Worm (Caenorhabditis elegans) whole organism, L2 larva: ENCODE measurements around the gene Y43F4B.10.

Experiments
- C34F6.9 ChIP-seq: fragments of 150-350 bp; optimal IDR thresholded peaks from 2 replicates; lab custom pipeline; 2014; ENCODE audit warnings: missing biosample characterization, missing genetic modification characterization
- Y55F3AM.14 ChIP-seq: fragments of 200-800 bp; sonication (Bioruptor generic); optimal IDR thresholded peaks from 2 replicates; lab custom pipeline; 2018; ENCODE audit warnings: mild to moderate bottlenecking, missing genetic modification characterization, missing compliant biosample characterization
- ZK546.5 ChIP-seq: sonication (generic microtip); optimal IDR thresholded peaks from 2 replicates; lab custom pipeline; 2017; ENCODE audit warnings: missing biosample characterization, missing genetic modification characterization
- alr-1 ChIP-seq: fragments of 150-350 bp; optimal IDR thresholded peaks from 2 replicates; lab custom pipeline; 2014; ENCODE audit warnings: missing biosample characterization, missing genetic modification characterization
- aly-2 ChIP-seq: fragments of 150-350 bp; optimal IDR thresholded peaks from 2 replicates; lab custom pipeline; 2014; ENCODE audit warnings: missing biosample characterization, missing genetic modification characterization
- blmp-1 ChIP-seq: sonication (generic microtip); optimal IDR thresholded peaks from 2 replicates; lab custom pipeline; 2017; ENCODE audit warnings: missing genetic modification characterization, mild to moderate bottlenecking, missing compliant biosample characterization, antibody characterized with exemption, moderate library complexity; ENCODE audit not compliant: insufficient read depth
- ceh-16 ChIP-seq: fragments of 150-350 bp; optimal IDR thresholded peaks from 2 replicates; lab custom pipeline; 2014; ENCODE audit warnings: missing biosample characterization, missing genetic modification characterization
- ceh-82 ChIP-seq: fragments of 150-350 bp; optimal IDR thresholded peaks from 2 replicates; lab custom pipeline; 2014; ENCODE audit warnings: missing biosample characterization, missing genetic modification characterization
- crh-2 ChIP-seq: sonication (generic microtip); optimal IDR thresholded peaks from 2 replicates; lab custom pipeline; 2017; ENCODE audit warnings: missing biosample characterization, missing genetic modification characterization
- dmd-4 ChIP-seq: sonication (generic microtip); optimal IDR thresholded peaks from 2 replicates; lab custom pipeline; 2017; ENCODE audit warnings: missing biosample characterization, missing genetic modification characterization
- elt-1 ChIP-seq: fragments of 150-350 bp; optimal IDR thresholded peaks from 2 replicates; lab custom pipeline; 2014; ENCODE audit warnings: missing biosample characterization, missing genetic modification characterization
- elt-3 ChIP-seq: sonication (generic microtip); optimal IDR thresholded peaks from 2 replicates; lab custom pipeline; 2017; ENCODE audit warnings: missing biosample characterization, missing genetic modification characterization
- fos-1 ChIP-seq: fragments of 150-350 bp; optimal IDR thresholded peaks from 2 replicates; lab custom pipeline; 2014; ENCODE audit warnings: missing biosample characterization, missing genetic modification characterization
- gmeb-1 ChIP-seq: fragments of 150-350 bp; optimal IDR thresholded peaks from 2 replicates; lab custom pipeline; 2014; ENCODE audit warnings: missing biosample characterization, missing genetic modification characterization
- lin-11 ChIP-seq: fragments of 150-350 bp; sonication (generic microtip); optimal IDR thresholded peaks from 2 replicates; lab custom pipeline; 2014; ENCODE audit warnings: missing biosample characterization, missing genetic modification characterization, inconsistent platforms, mixed read lengths
- lin-13 ChIP-seq: fragments of 150-350 bp; optimal IDR thresholded peaks from 2 replicates; lab custom pipeline; 2014; ENCODE audit warnings: missing biosample characterization, missing genetic modification reagents, missing genetic modification characterization
- lin-39 ChIP-seq: fragments of 150-350 bp; optimal IDR thresholded peaks from 2 replicates; lab custom pipeline; 2014; ENCODE audit warnings: missing biosample characterization, missing genetic modification reagents, missing genetic modification characterization
- lsy-2 ChIP-seq, 2 experiments: fragments of 150-350 bp in 1 of 2; sonication (generic microtip) in 1 of 2; optimal IDR thresholded peaks; 2 replicates each; lab custom pipeline; 2014 to 2017; ENCODE audit warnings: missing biosample characterization in 2 of 2, missing genetic modification characterization in 2 of 2
- mbf-1 ChIP-seq: sonication (generic microtip); optimal IDR thresholded peaks from 2 replicates; lab custom pipeline; 2017; ENCODE audit warnings: missing biosample characterization, missing genetic modification characterization
- nhr-10 ChIP-seq: sonication (generic microtip); optimal IDR thresholded peaks from 2 replicates; lab custom pipeline; 2017; ENCODE audit warnings: missing biosample characterization, missing genetic modification characterization
- nhr-11 ChIP-seq: fragments of 150-350 bp; optimal IDR thresholded peaks from 2 replicates; lab custom pipeline; 2014; ENCODE audit warnings: missing biosample characterization, missing genetic modification characterization
- nhr-21 ChIP-seq: fragments of 150-350 bp; optimal IDR thresholded peaks from 2 replicates; lab custom pipeline; 2014; ENCODE audit warnings: missing biosample characterization, missing genetic modification characterization
- nhr-237 ChIP-seq: fragments of 150-350 bp; optimal IDR thresholded peaks from 2 replicates; lab custom pipeline; 2014; ENCODE audit warnings: missing biosample characterization, missing genetic modification characterization
- nhr-25 ChIP-seq: fragments of 150-350 bp; sonication (generic microtip); optimal IDR thresholded peaks from 3 replicates; lab custom pipeline; 2014; ENCODE audit warnings: missing biosample characterization, missing genetic modification characterization
- nhr-6 ChIP-seq: fragments of 150-350 bp; optimal IDR thresholded peaks from 2 replicates; lab custom pipeline; 2014; ENCODE audit warnings: missing biosample characterization, missing genetic modification characterization
- nhr-77 ChIP-seq: fragments of 150-350 bp; optimal IDR thresholded peaks from 2 replicates; lab custom pipeline; 2014; ENCODE audit warnings: missing biosample characterization, missing genetic modification characterization
- peb-1 ChIP-seq: fragments of 150-350 bp; optimal IDR thresholded peaks from 2 replicates; lab custom pipeline; 2014; ENCODE audit warnings: missing biosample characterization, missing genetic modification characterization
- skn-1 ChIP-seq: sonication (generic microtip); optimal IDR thresholded peaks from 2 replicates; lab custom pipeline; 2017; ENCODE audit warnings: missing biosample characterization, missing genetic modification characterization
- sma-3 ChIP-seq: sonication (generic microtip); optimal IDR thresholded peaks from 2 replicates; lab custom pipeline; 2016; ENCODE audit warnings: missing genetic modification reagents, missing genetic modification characterization, missing compliant biosample characterization
- sma-9 ChIP-seq, 2 experiments: fragments of 150-350 bp in 1 of 2; sonication (generic microtip) in 1 of 2; optimal IDR thresholded peaks; 2 replicates each; lab custom pipeline; 2014 to 2016; ENCODE audit warnings: missing genetic modification characterization in 2 of 2, mild to moderate bottlenecking in 1 of 2, missing biosample characterization in 1 of 2, missing compliant biosample characterization in 1 of 2, missing genetic modification reagents in 1 of 2, moderate library complexity in 1 of 2
- snpc-4 ChIP-seq: fragments of 150-350 bp; optimal IDR thresholded peaks from 2 replicates; lab custom pipeline; 2014; ENCODE audit warnings: missing biosample characterization, missing genetic modification characterization
- unc-39 ChIP-seq: fragments of 150-350 bp; optimal IDR thresholded peaks from 2 replicates; lab custom pipeline; 2014; ENCODE audit warnings: missing biosample characterization, missing genetic modification characterization
- unc-55 ChIP-seq: fragments of 150-350 bp; sonication (generic microtip); optimal IDR thresholded peaks from 3 replicates; lab custom pipeline; 2014; ENCODE audit warnings: missing biosample characterization, missing genetic modification reagents, missing genetic modification characterization
- unc-62 ChIP-seq: fragments of 150-350 bp; optimal IDR thresholded peaks from 2 replicates; lab custom pipeline; 2014; ENCODE audit warnings: missing biosample characterization, missing genetic modification reagents, missing genetic modification characterization
- zag-1 ChIP-seq: fragments of 150-350 bp; optimal IDR thresholded peaks from 2 replicates; lab custom pipeline; 2014; ENCODE audit warnings: missing biosample characterization, missing genetic modification characterization
- ztf-1 ChIP-seq: fragments of 200-800 bp; sonication (Bioruptor generic); conservative IDR thresholded peaks from 2 replicates; pipeline ENCODE4 v1.3.6; 2022; ENCODE audit warnings: missing genetic modification characterization, missing compliant biosample characterization
- ztf-4 ChIP-seq: fragments of 150-350 bp; optimal IDR thresholded peaks from 2 replicates; lab custom pipeline; 2014; ENCODE audit warnings: missing biosample characterization, missing genetic modification characterization

The Y43F4B.10 gene

DNA sequence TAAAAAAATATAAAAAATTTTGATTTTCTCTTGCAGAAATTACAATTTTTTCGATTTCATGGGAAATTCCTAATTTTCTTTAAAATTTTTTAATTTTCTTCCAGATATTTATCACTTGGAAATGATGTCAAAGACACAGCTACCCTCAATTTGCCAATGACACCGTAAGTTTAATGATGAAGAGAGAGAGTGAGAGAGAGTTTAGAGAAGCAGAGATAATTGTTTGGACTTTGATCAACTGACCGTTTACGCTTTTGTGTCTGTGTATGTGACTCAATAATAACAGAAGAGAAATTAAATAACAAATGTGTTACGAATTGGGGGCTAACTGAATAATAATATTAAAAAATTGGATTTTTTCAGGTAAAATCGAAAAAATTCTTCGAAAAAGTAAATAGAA, 3.3 kb upstream of the Y43F4B.10 start:
- TF ChIP-seq fos-1 (tag; lab: Kevin White, UChicago) = peak; percentile 66
- TF ChIP-seq C34F6.9 = peak; percentile 11
- no peak for TF ChIP-seq nhr-11 (tag; lab: Kevin White, UChicago)
- TF ChIP-seq elt-1 (tag; lab: Kevin White, UChicago) = no peak
- no peak for TF ChIP-seq sma-9 (GFP tag; optimal IDR thresholded peaks at IDR 0.05; lab: Kevin White, UChicago)
- TF ChIP-seq sma-9 (tag; optimal IDR thresholded peaks at IDR 0.05; lab: Kevin White, UChicago) = no peak
- TF ChIP-seq nhr-10 = no peak
- TF ChIP-seq unc-39 = no peak
- no peak for TF ChIP-seq snpc-4 (tag; lab: Kevin White, UChicago)
- TF ChIP-seq ceh-82 = no peak
- TF ChIP-seq peb-1 (tag; lab: Kevin White, UChicago) = no peak
- no peak for TF ChIP-seq Y55F3AM.14 (GFP tag; lab: Kevin White, UChicago)
- TF ChIP-seq lsy-2 (tag; optimal IDR thresholded peaks at IDR 0.05; lab: Kevin White, UChicago) = peak in 1 of 2 experiments; percentile 27
- peak; percentile 36 for TF ChIP-seq gmeb-1 (tag; lab: Kevin White, UChicago)
- no peak for TF ChIP-seq lin-39 (tag; lab: Kevin White, UChicago)
- peak; percentile 48 for TF ChIP-seq crh-2 (tag; lab: Kevin White, UChicago)
- no peak for TF ChIP-seq unc-62 (GFP tag; lab: Kevin White, UChicago)
- TF ChIP-seq sma-3 (GFP tag; lab: Kevin White, UChicago) = no peak
- no peak for TF ChIP-seq alr-1 (tag; lab: Kevin White, UChicago)
- TF ChIP-seq nhr-25 = peak; percentile 32

DNA sequence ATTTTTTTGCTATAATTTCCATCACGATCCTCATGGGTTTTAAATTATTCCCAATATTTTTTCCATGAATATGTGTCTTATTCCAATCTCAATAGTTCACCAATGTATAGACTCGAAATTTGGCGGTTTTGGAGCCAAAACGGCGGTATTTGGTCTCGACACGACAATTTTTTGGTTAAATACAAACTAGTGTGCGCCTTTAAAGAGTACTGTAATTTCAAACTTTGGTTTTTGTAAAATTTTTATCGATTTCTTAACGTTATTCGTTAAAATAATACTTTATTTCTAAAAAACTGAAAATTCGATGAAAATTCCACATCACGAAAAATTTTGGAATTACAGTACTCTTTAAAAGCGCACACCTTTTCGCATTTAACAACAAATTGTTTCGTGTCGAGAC, 768 bp downstream of the Y43F4B.10 start:
- TF ChIP-seq lin-11 (tag; lab: Kevin White, UChicago) = no peak
- no peak for TF ChIP-seq ztf-1 (GFP tag; lab: Robert Waterston, UW)
- TF ChIP-seq gmeb-1 (tag; lab: Kevin White, UChicago) = no peak

DNA sequence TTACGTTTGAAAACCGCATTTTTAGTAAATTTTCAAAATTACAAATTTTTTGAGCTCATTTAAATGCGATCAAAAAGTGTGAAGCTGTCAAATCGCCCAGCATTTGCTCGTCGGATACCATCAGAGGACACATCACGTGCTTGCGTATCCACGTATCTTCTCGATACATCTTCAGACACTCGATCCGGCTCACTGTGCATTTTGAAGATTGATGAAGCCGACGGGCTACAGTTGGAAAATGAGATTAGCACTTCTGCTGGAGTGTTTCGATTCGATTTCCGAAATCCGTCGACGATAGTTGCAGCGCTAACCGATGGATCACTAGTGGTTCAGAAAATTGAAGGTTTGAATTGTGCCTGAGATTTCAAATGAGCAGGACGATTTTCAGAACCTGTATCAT, 1.2 kb downstream of the Y43F4B.10 start, which contains the start of gene dph-7:
dph-7 (plus strand) TSS at position 53 of the 400 bp plus-strand sequence.
- TF ChIP-seq mbf-1 (tag; lab: Kevin White, UChicago) (no peak), crh-2 (tag; lab: Kevin White, UChicago) (no peak), nhr-237 (tag; lab: Kevin White, UChicago) (no peak), peb-1 (tag; lab: Kevin White, UChicago) (no peak), ZK546.5 (tag; lab: Kevin White, UChicago) (no peak), lin-11 (tag; lab: Kevin White, UChicago) (no peak), aly-2 (tag; lab: Kevin White, UChicago) (no peak), fos-1 (tag; lab: Kevin White, UChicago) (no peak), elt-3 (no peak), nhr-21 (tag; lab: Kevin White, UChicago) (no peak), dmd-4 (tag; lab: Kevin White, UChicago) (no peak), C34F6.9 (no peak)

DNA sequence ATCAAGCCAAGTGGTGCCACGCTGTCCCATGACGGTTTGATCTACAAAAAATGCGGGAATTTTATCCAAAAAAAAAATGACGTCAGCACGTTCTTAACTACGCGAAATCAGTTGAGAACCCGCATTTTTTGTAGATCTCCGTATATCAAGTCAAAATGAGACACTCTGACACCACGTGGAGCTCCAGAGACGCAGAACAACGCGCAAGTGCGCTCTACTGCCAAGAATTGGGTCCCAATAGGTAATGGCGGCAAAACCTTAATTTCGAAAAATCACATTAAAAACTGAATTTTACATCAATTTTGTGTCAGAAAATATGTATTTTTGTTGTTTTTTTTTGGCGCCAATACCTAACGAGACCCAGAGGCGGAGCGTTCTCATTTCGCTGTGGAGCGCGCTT, 3.1 kb downstream of the Y43F4B.10 start:
- TF ChIP-seq nhr-77 (no peak), ZK546.5 (tag; lab: Kevin White, UChicago) (no peak), unc-39 (no peak), zag-1 (tag; lab: Kevin White, UChicago) (no peak), lin-39 (tag; lab: Kevin White, UChicago) (no peak), nhr-6 (tag; lab: Kevin White, UChicago) (no peak), nhr-21 (tag; lab: Kevin White, UChicago) (no peak), fos-1 (tag; lab: Kevin White, UChicago) (no peak), lin-13 (GFP tag; lab: Kevin White, UChicago) (no peak)

DNA sequence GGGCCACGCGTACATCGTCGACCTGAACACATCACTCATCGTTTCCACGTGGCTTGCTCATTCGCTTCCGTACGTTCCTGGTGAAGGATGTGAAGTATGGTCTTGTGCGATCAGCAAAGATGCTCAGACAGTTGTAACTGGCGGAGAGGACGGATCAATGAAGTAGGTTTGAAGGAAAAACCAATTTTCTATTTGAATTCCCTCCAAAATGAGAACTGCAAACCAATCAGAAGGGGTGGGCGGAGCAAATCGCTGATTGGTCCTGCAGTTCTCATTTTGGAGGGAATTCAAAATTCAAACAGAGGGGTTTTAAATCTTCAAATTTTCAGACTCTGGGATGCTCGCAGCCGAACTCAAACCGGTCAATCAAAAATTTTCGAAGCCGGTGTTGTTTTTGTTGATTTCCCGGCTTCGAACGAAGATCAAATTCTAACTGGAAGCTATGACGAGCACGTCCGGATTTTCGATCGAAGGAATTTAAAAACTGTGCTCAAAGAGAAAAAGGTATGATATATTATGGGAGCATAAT, 3.6 kb downstream of the Y43F4B.10 start:
- TF ChIP-seq alr-1 (tag; lab: Kevin White, UChicago) (no peak), fos-1 (tag; lab: Kevin White, UChicago) (no peak), gmeb-1 (tag; lab: Kevin White, UChicago) (no peak), C34F6.9 (no peak), elt-1 (tag; lab: Kevin White, UChicago) (no peak), ceh-16 (tag; lab: Kevin White, UChicago) (no peak), nhr-21 (tag; lab: Kevin White, UChicago) (no peak), lin-11 (tag; lab: Kevin White, UChicago) (no peak), nhr-11 (tag; lab: Kevin White, UChicago) (no peak), unc-55 (no peak), blmp-1 (tag; lab: Kevin White, UChicago) (no peak), ZK546.5 (tag; lab: Kevin White, UChicago) (no peak), skn-1 (tag; lab: Kevin White, UChicago) (no peak), ztf-4 (tag; lab: Kevin White, UChicago) (no peak), sma-9 (GFP tag; optimal IDR thresholded peaks at IDR 0.05; lab: Kevin White, UChicago) (no peak), sma-9 (tag; optimal IDR thresholded peaks at IDR 0.05; lab: Kevin White, UChicago) (no peak), lin-13 (GFP tag; lab: Kevin White, UChicago) (no peak)
